Worm (Caenorhabditis elegans) whole organism, young adult: ENCODE data around the gene tcer-1.

Experiments used
- B0019.2 ChIP-seq: fragments of 200-800 bp; sonication (Bioruptor generic); conservative IDR thresholded peaks from 2 replicates; pipeline ENCODE4 v1.3.6; 2022; ENCODE audit warnings: missing genetic modification reagents, missing genetic modification characterization, missing compliant biosample characterization
- B0035.1 ChIP-seq: sonication (generic microtip); optimal IDR thresholded peaks from 2 replicates; lab custom pipeline; 2016; ENCODE audit warnings: missing genetic modification characterization, mild to moderate bottlenecking, missing compliant biosample characterization, missing genotype, missing genetic modification reagents
- C06A6.2 ChIP-seq: fragments of 200-800 bp; sonication (Bioruptor generic); conservative IDR thresholded peaks from 2 replicates; pipeline ENCODE4 v1.3.6; 2022; ENCODE audit warnings: missing genetic modification characterization, missing compliant biosample characterization
- D2030.7 ChIP-seq: fragments of 200-800 bp; sonication (Bioruptor generic); IDR thresholded peaks from 2 replicates; pipeline ENCODE4 v1.3.6; 2022; ENCODE audit warnings: missing genetic modification reagents, missing genetic modification characterization, missing compliant biosample characterization
- F10E7.11 ChIP-seq: sonication (generic microtip); optimal IDR thresholded peaks from 2 replicates; lab custom pipeline; 2017; ENCODE audit warnings: mild to moderate bottlenecking, missing genetic modification characterization, moderate library complexity, missing compliant biosample characterization
- F52B5.7 ChIP-seq: sonication (generic microtip); optimal IDR thresholded peaks from 2 replicates; lab custom pipeline; 2016; ENCODE audit warnings: mild to moderate bottlenecking, missing genetic modification characterization, missing compliant biosample characterization
- Y95B8A.8 ChIP-seq: fragments of 200-800 bp; sonication (Bioruptor generic); IDR thresholded peaks from 2 replicates; pipeline ENCODE4 v1.3.6; 2022; ENCODE audit warnings: missing genetic modification reagents, missing genetic modification characterization, missing compliant biosample characterization
- ZK185.1 ChIP-seq: sonication (generic microtip); optimal IDR thresholded peaks from 2 replicates; lab custom pipeline; 2016; ENCODE audit warnings: mild to moderate bottlenecking, missing genetic modification characterization, missing compliant biosample characterization; ENCODE audit not compliant: poor library complexity, severe bottlenecking
- ama-1 ChIP-seq, 3 experiments: fragments of 150-350 bp in 1 of 3; sonication (generic microtip) in 2 of 3; optimal IDR thresholded peaks; 2 replicates each; lab custom pipeline; 2014 to 2018; ENCODE audit warnings: missing biosample characterization in 2 of 3, missing genetic modification characterization in 2 of 3, missing genetic modification reagents in 2 of 3
- atf-7 ChIP-seq: sonication (generic microtip); optimal IDR thresholded peaks from 2 replicates; lab custom pipeline; 2017; ENCODE audit warnings: mild to moderate bottlenecking, missing genetic modification characterization, missing compliant biosample characterization
- attf-6 ChIP-seq: fragments of 200-800 bp; sonication (Bioruptor generic); IDR thresholded peaks from 2 replicates; pipeline ENCODE4 v1.3.6; 2022; ENCODE audit warnings: missing genetic modification reagents, missing genetic modification characterization, missing compliant biosample characterization
- bed-1 ChIP-seq: fragments of 200-800 bp; sonication (Bioruptor generic); IDR thresholded peaks from 2 replicates; pipeline ENCODE4 v1.3.6; 2022; ENCODE audit warnings: missing genetic modification reagents, missing genetic modification characterization, missing compliant biosample characterization
- ceh-100 ChIP-seq: fragments of 200-800 bp; sonication (Bioruptor generic); IDR thresholded peaks from 2 replicates; pipeline ENCODE4 v1.3.6; 2022; ENCODE audit warnings: missing genetic modification reagents, missing genetic modification characterization, missing compliant biosample characterization
- ceh-91 ChIP-seq: fragments of 200-800 bp; sonication (Bioruptor generic); IDR thresholded peaks from 2 replicates; pipeline ENCODE4 v1.3.6; 2022; ENCODE audit warnings: missing genetic modification reagents, missing genetic modification characterization, missing compliant biosample characterization
- die-1 ChIP-seq: sonication (generic microtip); optimal IDR thresholded peaks from 2 replicates; lab custom pipeline; 2016; ENCODE audit warnings: missing genotype, mild to moderate bottlenecking, missing genetic modification characterization, missing compliant biosample characterization
- dox-1 ChIP-seq: fragments of 200-800 bp; sonication (Bioruptor generic); IDR thresholded peaks from 2 replicates; pipeline ENCODE4 v1.3.6; 2022; ENCODE audit warnings: missing genetic modification reagents, missing genetic modification characterization, missing compliant biosample characterization
- efl-1 ChIP-seq: fragments of 150-350 bp; optimal IDR thresholded peaks from 2 replicates; lab custom pipeline; 2014; ENCODE audit warnings: missing biosample characterization, missing genetic modification reagents, missing genetic modification characterization
- egl-44 ChIP-seq: fragments of 200-800 bp; sonication (Bioruptor generic); IDR thresholded peaks from 2 replicates; pipeline ENCODE4 v1.3.6; 2022; ENCODE audit warnings: missing genetic modification reagents, missing genetic modification characterization, missing compliant biosample characterization
- fkh-3 ChIP-seq: sonication (generic microtip); optimal IDR thresholded peaks from 2 replicates; lab custom pipeline; 2016; ENCODE audit warnings: mild to moderate bottlenecking, missing genetic modification characterization, missing compliant biosample characterization
- hmg-20 ChIP-seq: fragments of 200-800 bp; sonication (Bioruptor generic); IDR thresholded peaks from 2 replicates; pipeline ENCODE4 v1.3.6; 2022; ENCODE audit warnings: missing genetic modification reagents, missing genetic modification characterization, missing compliant biosample characterization
- hsf-1 ChIP-seq: fragments of 200-800 bp; sonication (Bioruptor generic); IDR thresholded peaks from 2 replicates; pipeline ENCODE4 v1.3.6; 2022; ENCODE audit warnings: missing genetic modification reagents, missing genetic modification characterization, missing compliant biosample characterization
- lin-26 ChIP-seq: fragments of 200-800 bp; sonication (Bioruptor generic); IDR thresholded peaks from 2 replicates; pipeline ENCODE4 v1.3.6; 2022; ENCODE audit warnings: missing genetic modification reagents, missing genetic modification characterization, missing compliant biosample characterization
- madf-10 ChIP-seq: sonication (generic microtip); optimal IDR thresholded peaks from 2 replicates; lab custom pipeline; 2016; ENCODE audit warnings: mild to moderate bottlenecking, missing genetic modification characterization, missing compliant biosample characterization
- madf-8 ChIP-seq: fragments of 200-800 bp; sonication (Bioruptor generic); conservative IDR thresholded peaks from 2 replicates; pipeline ENCODE4 v1.3.6; 2022; ENCODE audit warnings: missing genetic modification reagents, missing genetic modification characterization, missing compliant biosample characterization
- mel-28 ChIP-seq: sonication (generic microtip); optimal IDR thresholded peaks from 2 replicates; lab custom pipeline; 2016; ENCODE audit warnings: borderline replicate concordance, mild to moderate bottlenecking, missing genetic modification characterization, missing compliant biosample characterization
- nfya-1 ChIP-seq: sonication (generic microtip); optimal IDR thresholded peaks from 2 replicates; lab custom pipeline; 2017; ENCODE audit warnings: antibody characterized with exemption, missing compliant biosample characterization, missing genetic modification characterization, borderline replicate concordance; ENCODE audit not compliant: insufficient read depth
- nhr-90 ChIP-seq: sonication (generic microtip); optimal IDR thresholded peaks from 2 replicates; lab custom pipeline; 2016; ENCODE audit warnings: missing genotype, mild to moderate bottlenecking, missing genetic modification characterization, missing compliant biosample characterization
- pha-4 ChIP-seq: fragments of 150-350 bp; sonication (generic microtip); optimal IDR thresholded peaks from 2 replicates; lab custom pipeline; 2014; ENCODE audit warnings: missing biosample characterization, missing genetic modification reagents, missing genetic modification characterization
- rcor-1 ChIP-seq: fragments of 200-800 bp; sonication (Bioruptor generic); IDR thresholded peaks from 2 replicates; pipeline ENCODE4 v1.3.6; 2022; ENCODE audit warnings: missing genetic modification reagents, missing genetic modification characterization, missing compliant biosample characterization
- rpc-1 ChIP-seq, 2 experiments: fragments of 150-350 bp in 1 of 2; sonication (generic microtip) in 1 of 2; optimal IDR thresholded peaks; 2 replicates each; lab custom pipeline; 2014 to 2018; ENCODE audit warnings: missing biosample characterization in 1 of 2, missing genetic modification characterization in 1 of 2, missing genetic modification reagents in 1 of 2, missing genotype in 1 of 2
- snpc-1.3 ChIP-seq: sonication (generic microtip); optimal IDR thresholded peaks from 2 replicates; lab custom pipeline; 2017; ENCODE audit warnings: missing genetic modification characterization, mild to moderate bottlenecking, missing compliant biosample characterization, antibody characterized with exemption, moderate library complexity, missing genotype, missing genetic modification reagents; ENCODE audit not compliant: insufficient read depth
- snpc-3.4 ChIP-seq: sonication (generic microtip); optimal IDR thresholded peaks from 2 replicates; lab custom pipeline; 2017; ENCODE audit warnings: missing genetic modification characterization, mild to moderate bottlenecking, missing compliant biosample characterization, antibody characterized with exemption, moderate library complexity, missing genotype, missing genetic modification reagents
- tlf-1 ChIP-seq: fragments of 200-800 bp; sonication (Bioruptor generic); optimal IDR thresholded peaks from 2 replicates; lab custom pipeline; 2018; ENCODE audit warnings: mild to moderate bottlenecking, missing genetic modification characterization, missing compliant biosample characterization
- unc-130 ChIP-seq: sonication (generic microtip); optimal IDR thresholded peaks from 2 replicates; lab custom pipeline; 2016; ENCODE audit warnings: missing genetic modification reagents, missing genetic modification characterization, missing compliant biosample characterization
- unc-62 ChIP-seq: fragments of 150-350 bp; optimal IDR thresholded peaks from 2 replicates; lab custom pipeline; 2014; ENCODE audit warnings: missing biosample characterization, missing genetic modification reagents, missing genetic modification characterization
- xnd-1 ChIP-seq: sonication (generic microtip); optimal IDR thresholded peaks from 2 replicates; lab custom pipeline; 2016; ENCODE audit warnings: missing genotype, missing genetic modification reagents, missing genetic modification characterization, missing compliant biosample characterization
- zim-3 ChIP-seq: sonication (generic microtip); optimal IDR thresholded peaks from 2 replicates; lab custom pipeline; 2017; ENCODE audit warnings: mild to moderate bottlenecking, missing genetic modification characterization, moderate library complexity, missing compliant biosample characterization
- ztf-28 ChIP-seq: fragments of 200-800 bp; sonication (Bioruptor generic); IDR thresholded peaks from 2 replicates; pipeline ENCODE4 v1.3.6; 2022; ENCODE audit warnings: missing genetic modification reagents, missing genetic modification characterization, missing compliant biosample characterization

tcer-1 gene

ce11 chrII:7037659-7038342 lies 12.1 kb downstream of the tcer-1 start, which contains the start of gene cin-4 (continued):
- no peak for TF ChIP-seq bed-1 (GFP tag; lab: Robert Waterston, UW)
- TF ChIP-seq C06A6.2 = no peak
- peak; percentile 48; the same call in 1 of the 2 replicates for TF ChIP-seq rcor-1 (GFP tag; lab: Robert Waterston, UW)
- TF ChIP-seq efl-1 (GFP tag; lab: Kevin White, UChicago) = peak; percentile 91
- no peak for TF ChIP-seq lin-26
- no peak for TF ChIP-seq zim-3 (tag; lab: Kevin White, UChicago)
- TF ChIP-seq B0019.2 (GFP tag; lab: Robert Waterston, UW) = peak; percentile 66; the same call in 1 of the 2 replicates
- peak; percentile 30 for TF ChIP-seq unc-130
- TF ChIP-seq hmg-20 (GFP tag; lab: Robert Waterston, UW) = no peak
- TF ChIP-seq fkh-3 (tag; lab: Kevin White, UChicago) = no peak
- peak; percentile 47 for TF ChIP-seq tlf-1 (GFP tag; lab: Kevin White, UChicago)
- TF ChIP-seq ztf-28 (GFP tag; lab: Robert Waterston, UW) = no peak
- no peak for TF ChIP-seq ama-1 (optimal IDR thresholded peaks at IDR 0.05; lab: Kevin White, UChicago)
- no peak for TF ChIP-seq ama-1 (GFP tag; optimal IDR thresholded peaks at IDR 0.05; lab: Kevin White, UChicago)
- TF ChIP-seq D2030.7 (GFP tag; lab: Robert Waterston, UW) = peak; percentile 84
- TF ChIP-seq hsf-1 (GFP tag; lab: Robert Waterston, UW) = peak; percentile 90
- no peak for TF ChIP-seq atf-7 (tag; lab: Kevin White, UChicago)
- no peak for TF ChIP-seq nhr-90
- TF ChIP-seq nfya-1 (tag; lab: Kevin White, UChicago) = no peak
- 0 out of 2 replicates have a peak, but pooled peaks have one; percentile 45 for TF ChIP-seq Y95B8A.8 (GFP tag; lab: Robert Waterston, UW)
- TF ChIP-seq xnd-1 (tag; lab: Kevin White, UChicago) = peak; percentile 78
- TF ChIP-seq ceh-91 (GFP tag; lab: Robert Waterston, UW) = peak; percentile 92
- TF ChIP-seq snpc-1.3 = peak; percentile 8
- TF ChIP-seq die-1 (tag; lab: Kevin White, UChicago) = no peak
- TF ChIP-seq dox-1 = peak; percentile 69
- no peak for TF ChIP-seq F10E7.11 (tag; lab: Kevin White, UChicago)
- no peak for TF ChIP-seq F52B5.7 (tag; lab: Kevin White, UChicago)
- TF ChIP-seq pha-4 (tag; lab: Kevin White, UChicago) = no peak
- peak; percentile 74 for TF ChIP-seq snpc-3.4 (tag; lab: Kevin White, UChicago)
- no peak for TF ChIP-seq mel-28 (tag; lab: Kevin White, UChicago)
- TF ChIP-seq ceh-100 = 0 out of 2 replicates have a peak, but pooled peaks have one; percentile 31
- TF ChIP-seq ZK185.1 = no peak
- TF ChIP-seq madf-8 = peak; percentile 90
- TF ChIP-seq B0035.1 (tag; lab: Kevin White, UChicago) = no peak
- TF ChIP-seq madf-10 (tag; lab: Kevin White, UChicago) = no peak
- TF ChIP-seq attf-6 (GFP tag; lab: Robert Waterston, UW) = no peak
- no peak for TF ChIP-seq unc-62 (GFP tag; lab: Kevin White, UChicago)
- TF ChIP-seq egl-44 (GFP tag; lab: Robert Waterston, UW) = no peak
- TF ChIP-seq rpc-1 (optimal IDR thresholded peaks at IDR 0.05; lab: Kevin White, UChicago) = no peak
- no peak for TF ChIP-seq rpc-1 (tag; optimal IDR thresholded peaks at IDR 0.05; lab: Kevin White, UChicago)
